Fruit fly (Drosophila melanogaster) whole organism, embryonic: ENCODE results near the gene CG14135.

Experiments used
- Ada2b ChIP-seq: fragments of 200-800 bp; sonication (Bioruptor generic); IDR thresholded peaks from 2 replicates; pipeline ENCODE4 v1.3.6; 2022; ENCODE audit warnings: missing biosample characterization, missing genetic modification characterization
- Awh ChIP-seq: fragments of 200-800 bp; sonication (Bioruptor generic); IDR thresholded peaks from 2 replicates; pipeline ENCODE4, ENCODE4 v1.3.6; 2022; ENCODE audit warnings: missing biosample characterization, missing genetic modification characterization
- CG11695 ChIP-seq: fragments of 200-800 bp; sonication (Bioruptor generic); IDR thresholded peaks from 3 replicates; pipeline ENCODE4 v1.3.6; 2022; ENCODE audit warnings: missing biosample characterization, missing genetic modification characterization
- CG12236 ChIP-seq: fragments of 200-800 bp; sonication (Bioruptor generic); optimal IDR thresholded peaks from 2 replicates; lab custom pipeline; 2016; ENCODE audit warnings: missing biosample characterization, missing genetic modification characterization
- CG12942 ChIP-seq: fragments of 200-800 bp; sonication (Bioruptor generic); optimal IDR thresholded peaks from 3 replicates; lab custom pipeline; 2016; ENCODE audit warnings: missing biosample characterization, missing genetic modification characterization
- CG13296 ChIP-seq: fragments of 200-800 bp; sonication (Bioruptor generic); optimal IDR thresholded peaks from 3 replicates; lab custom pipeline; 2018; ENCODE audit warnings: missing biosample characterization, mild to moderate bottlenecking, missing genetic modification characterization
- CG14050 ChIP-seq: fragments of 200-800 bp; sonication (Bioruptor generic); IDR thresholded peaks from 3 replicates; pipeline ENCODE4 v1.3.6; 2022; ENCODE audit warnings: missing biosample characterization, missing genetic modification characterization
- CG14710 ChIP-seq: fragments of 200-800 bp; sonication (Bioruptor generic); optimal IDR thresholded peaks from 3 replicates; lab custom pipeline; 2019; ENCODE audit warnings: missing biosample characterization, mild to moderate bottlenecking, missing genetic modification characterization, moderate library complexity
- CG1603 ChIP-seq: fragments of 200-800 bp; sonication (Bioruptor generic); optimal IDR thresholded peaks from 2 replicates; lab custom pipeline; 2019; ENCODE audit warnings: missing biosample characterization, mild to moderate bottlenecking, missing genetic modification characterization, moderate library complexity
- CG17328 ChIP-seq: fragments of 200-800 bp; sonication (Bioruptor generic); IDR thresholded peaks from 2 replicates; pipeline ENCODE4 v1.3.6; 2022; ENCODE audit warnings: missing biosample characterization, missing genetic modification characterization
- CG32767 ChIP-seq: fragments of 200-800 bp; sonication (Bioruptor generic); IDR thresholded peaks from 2 replicates; pipeline ENCODE4 v1.3.6; 2022; ENCODE audit warnings: missing biosample characterization, missing genetic modification characterization
- CG33213 ChIP-seq: fragments of 200-800 bp; sonication (Bioruptor generic); optimal IDR thresholded peaks from 3 replicates; lab custom pipeline; 2016; ENCODE audit warnings: missing biosample characterization, missing genetic modification characterization
- CG4360 ChIP-seq: fragments of 200-800 bp; sonication (Bioruptor generic); IDR thresholded peaks from 2 replicates; pipeline ENCODE4 v1.3.6; 2022; ENCODE audit warnings: missing biosample characterization, missing genetic modification characterization
- CG4424 ChIP-seq: fragments of 200-800 bp; sonication (Bioruptor generic); optimal IDR thresholded peaks from 3 replicates; lab custom pipeline; 2016; ENCODE audit warnings: missing biosample characterization, missing genetic modification characterization
- CG4707 ChIP-seq: fragments of 200-800 bp; sonication (Bioruptor generic); optimal IDR thresholded peaks from 2 replicates; lab custom pipeline; 2018; ENCODE audit warnings: missing biosample characterization, mild to moderate bottlenecking, missing genetic modification characterization, moderate library complexity
- CG4730 ChIP-seq: fragments of 200-800 bp; sonication (Bioruptor generic); IDR thresholded peaks from 2 replicates; pipeline ENCODE4 v1.3.6; 2022; ENCODE audit warnings: missing biosample characterization, missing genetic modification characterization
- CG6254 ChIP-seq: fragments of 200-800 bp; sonication (Bioruptor generic); optimal IDR thresholded peaks from 3 replicates; lab custom pipeline; 2017; ENCODE audit warnings: mild to moderate bottlenecking, missing biosample characterization, missing genetic modification reagents, missing genetic modification characterization
- CG8290 ChIP-seq, 3 experiments: fragments of 200-800 bp; sonication (Bioruptor generic); optimal IDR thresholded peaks; 2 replicates each; lab custom pipeline; 2016 to 2019; ENCODE audit warnings: missing biosample characterization in 3 of 3, missing genetic modification characterization in 3 of 3, mild to moderate bottlenecking in 2 of 3, moderate library complexity in 1 of 3
- CG8924 ChIP-seq: fragments of 200-800 bp; optimal IDR thresholded peaks from 3 replicates; lab custom pipeline; 2019; ENCODE audit warnings: missing biosample characterization, mild to moderate bottlenecking, missing genetic modification characterization, moderate library complexity
- CG9817 ChIP-seq: fragments of 200-800 bp; sonication (Bioruptor generic); optimal IDR thresholded peaks from 2 replicates; lab custom pipeline; 2018; ENCODE audit warnings: missing biosample characterization, mild to moderate bottlenecking, missing genetic modification characterization, moderate library complexity
- CoRest ChIP-seq: fragments of 200-800 bp; sonication (Bioruptor generic); optimal IDR thresholded peaks from 3 replicates; lab custom pipeline; 2018; ENCODE audit warnings: missing biosample characterization, mild to moderate bottlenecking, missing genetic modification characterization, moderate library complexity
- Dfd ChIP-seq, 2 experiments: fragments of >200 bp; optimal IDR thresholded peaks; 2 replicates each; lab custom pipeline; 2017; ENCODE audit warnings: missing biosample characterization in 2 of 2, missing genetic modification characterization in 2 of 2
- Dp ChIP-seq: fragments of 200-800 bp; sonication (Bioruptor generic); optimal IDR thresholded peaks from 2 replicates; lab custom pipeline; 2018; ENCODE audit warnings: missing biosample characterization, mild to moderate bottlenecking, missing genetic modification characterization, moderate library complexity
- Fer1 ChIP-seq: fragments of 200-800 bp; sonication (Bioruptor generic); optimal IDR thresholded peaks from 2 replicates; lab custom pipeline; 2017; ENCODE audit warnings: missing biosample characterization, mild to moderate bottlenecking, missing genetic modification characterization
- Gug ChIP-seq: fragments of 200-800 bp; sonication (Bioruptor generic); IDR thresholded peaks from 4 replicates; pipeline ENCODE4 v1.3.6; 2022; ENCODE audit warnings: missing biosample characterization, missing genetic modification characterization
- HLH4C ChIP-seq: fragments of 200-800 bp; sonication (Bioruptor generic); IDR thresholded peaks from 3 replicates; pipeline ENCODE4 v1.3.6; 2022; ENCODE audit warnings: missing biosample characterization, missing genetic modification characterization; ENCODE audit not compliant: partially characterized antibody
- Med ChIP-seq: fragments of 200-800 bp; sonication (Bioruptor generic); peaks from one replicate; lab custom pipeline; 2016; ENCODE audit warnings: missing biosample characterization, missing genetic modification characterization, mild to moderate bottlenecking, inconsistent platforms, moderate library complexity
- NC2β ChIP-seq: fragments of 200-800 bp; sonication (Bioruptor generic); optimal IDR thresholded peaks from 2 replicates; lab custom pipeline; 2016; ENCODE audit warnings: missing biosample characterization, missing genetic modification characterization
- NfI ChIP-seq: fragments of 200-800 bp; sonication (Bioruptor generic); optimal IDR thresholded peaks from 3 replicates; lab custom pipeline; 2018; ENCODE audit warnings: missing biosample characterization, mild to moderate bottlenecking, missing genetic modification characterization, moderate library complexity
- PHDP ChIP-seq: fragments of 200-800 bp; sonication (Bioruptor generic); optimal IDR thresholded peaks from 3 replicates; lab custom pipeline; 2018; ENCODE audit warnings: missing biosample characterization, mild to moderate bottlenecking, missing genetic modification characterization, moderate library complexity
- Sox102F ChIP-seq: fragments of 200-800 bp; sonication (Bioruptor generic); optimal IDR thresholded peaks from 2 replicates; lab custom pipeline; 2018; ENCODE audit warnings: missing biosample characterization, mild to moderate bottlenecking, missing genetic modification characterization, moderate library complexity
- TFAM ChIP-seq: fragments of 200-800 bp; sonication (Bioruptor generic); optimal IDR thresholded peaks from 2 replicates; lab custom pipeline; 2017; ENCODE audit warnings: missing biosample characterization, missing genetic modification characterization, inconsistent platforms
- bowl ChIP-seq: fragments of 200-800 bp; sonication (Bioruptor generic); IDR thresholded peaks from 2 replicates; pipeline ENCODE4 v1.3.6; 2022; ENCODE audit warnings: missing biosample characterization, missing genetic modification characterization
- ems ChIP-seq: fragments of 200-800 bp; sonication (Bioruptor generic); optimal IDR thresholded peaks from 3 replicates; lab custom pipeline; 2016; ENCODE audit warnings: missing biosample characterization, missing genetic modification characterization
- grau ChIP-seq: fragments of 200-800 bp; optimal IDR thresholded peaks from 3 replicates; lab custom pipeline; 2019; ENCODE audit warnings: missing biosample characterization, mild to moderate bottlenecking, missing genetic modification characterization, moderate library complexity
- kah ChIP-seq: fragments of 200-800 bp; sonication (Bioruptor generic); optimal IDR thresholded peaks from 2 replicates; lab custom pipeline; 2018; ENCODE audit warnings: missing biosample characterization, mild to moderate bottlenecking, missing genetic modification characterization
- lilli ChIP-seq: fragments of 200-800 bp; sonication (Bioruptor generic); optimal IDR thresholded peaks from 3 replicates; lab custom pipeline; 2016; ENCODE audit warnings: missing biosample characterization, missing genetic modification characterization
- odd ChIP-seq: fragments of 200-800 bp; sonication (Bioruptor generic); optimal IDR thresholded peaks from 2 replicates; lab custom pipeline; 2017; ENCODE audit warnings: missing biosample characterization, mild to moderate bottlenecking, missing genetic modification characterization
- pan ChIP-seq, 4 experiments: fragments of >200 bp in 3 of 4; fragments of 200-800 bp in 1 of 4; sonication (Bioruptor generic) in 1 of 4; optimal IDR thresholded peaks in 3 of 4; IDR thresholded peaks in 1 of 4; 2 replicates each; pipeline versions ENCODE4 v1.3.6 to Lab custom; 2017 to 2022; ENCODE audit warnings: missing biosample characterization in 2 of 4, missing genetic modification characterization in 2 of 4, mixed read lengths in 1 of 4
- slbo ChIP-seq: fragments of 200-800 bp; sonication (Bioruptor generic); IDR thresholded peaks from 2 replicates; pipeline ENCODE4 v1.3.6; 2022; ENCODE audit warnings: missing biosample characterization, missing genetic modification characterization
- slou ChIP-seq: fragments of 200-800 bp; sonication (Bioruptor generic); optimal IDR thresholded peaks from 3 replicates; lab custom pipeline; 2016; ENCODE audit warnings: missing biosample characterization, missing genetic modification characterization
- stwl ChIP-seq: fragments of 200-800 bp; sonication (Bioruptor generic); optimal IDR thresholded peaks from 3 replicates; lab custom pipeline; 2018; ENCODE audit warnings: missing biosample characterization, mild to moderate bottlenecking, missing genetic modification characterization, moderate library complexity
- tgo ChIP-seq: fragments of 200-800 bp; sonication (Bioruptor generic); IDR thresholded peaks from 3 replicates; pipeline ENCODE4 v1.3.6; 2022; ENCODE audit warnings: missing biosample characterization, missing genetic modification characterization
- tin ChIP-seq: fragments of 200-800 bp; sonication (Bioruptor generic); optimal IDR thresholded peaks from 3 replicates; lab custom pipeline; 2016; ENCODE audit warnings: missing biosample characterization, missing genetic modification characterization
- ttk ChIP-seq: fragments of 200-800 bp; sonication (Bioruptor generic); IDR thresholded peaks from 2 replicates; pipeline ENCODE4 v2.1.2; 2022; ENCODE audit warnings: missing biosample characterization, missing genetic modification characterization
- usp ChIP-seq: fragments of >200 bp; optimal IDR thresholded peaks from 2 replicates; lab custom pipeline; 2017; ENCODE audit warnings: missing biosample characterization, missing genetic modification characterization
- vvl ChIP-seq: fragments of 200-800 bp; sonication (Bioruptor generic); IDR thresholded peaks from 2 replicates; pipeline ENCODE4 v1.3.6; 2022; ENCODE audit warnings: missing biosample characterization, missing genetic modification characterization

The CG14135 gene

DNA sequence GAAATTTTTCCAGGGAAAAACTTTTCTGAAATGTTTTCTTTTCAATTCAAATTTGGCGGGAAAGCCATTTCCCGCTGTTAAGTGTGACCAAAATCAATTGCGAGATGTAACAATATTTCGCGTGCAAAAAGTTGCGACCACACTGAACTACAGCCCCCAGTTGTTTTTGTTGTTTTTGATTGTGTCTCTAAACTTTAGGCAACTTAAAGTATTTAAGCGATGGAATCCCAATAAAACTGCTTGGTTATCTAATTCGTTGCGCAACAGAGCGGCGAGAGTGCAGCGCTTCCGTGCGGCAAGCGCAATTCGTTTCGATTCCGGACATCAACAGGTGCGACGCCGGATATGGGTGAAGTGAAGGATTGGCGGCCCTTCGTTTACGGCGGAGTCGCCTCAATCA, 29.4 kb downstream of the CG14135 start, which contains the start of gene Bmcp (continued):
- peak; percentile 76 for TF ChIP-seq CG4360 (GFP tag; lab: Robert Waterston, UW)
- no peak for TF ChIP-seq CG8290 (GFP tag; optimal IDR thresholded peaks at IDR 0.05; lab: Kevin White, UChicago)
- TF ChIP-seq CG8290 (tag; optimal IDR thresholded peaks at IDR 0.05; lab: Kevin White, UChicago), result peak in 1 of 2 experiments; percentile 28
- 0 out of 3 replicates have a peak, but pooled peaks have one; percentile 30 for TF ChIP-seq HLH4C (GFP tag; lab: Robert Waterston, UW)
- TF ChIP-seq grau (tag; lab: Kevin White, UChicago), result peak; percentile 20
- TF ChIP-seq NfI (GFP tag; lab: Kevin White, UChicago), result peak; percentile 51
- TF ChIP-seq Med (GFP tag; lab: Kevin White, UChicago), result peak; percentile 71
- peak; percentile 46 for TF ChIP-seq CG1603 (tag; lab: Kevin White, UChicago)
- TF ChIP-seq stwl (tag; lab: Kevin White, UChicago), result peak; percentile 94
- no peak for TF ChIP-seq Dfd (GFP tag; optimal IDR thresholded peaks at IDR 0.05; lab: Kevin White, UChicago)
- TF ChIP-seq pan (optimal IDR thresholded peaks at IDR 0.05; lab: Kevin White, UChicago), result no peak
- TF ChIP-seq pan (GFP tag; optimal IDR thresholded peaks at IDR 0.05 in 1 of 2, IDR thresholded peaks at IDR 0.05 in 1 of 2), result no peak
- peak; percentile 96 for TF ChIP-seq kah (GFP tag; lab: Kevin White, UChicago)
- peak; percentile 30 for TF ChIP-seq CG14710 (tag; lab: Kevin White, UChicago)
- no peak for TF ChIP-seq tin (GFP tag; lab: Kevin White, UChicago)
- peak; percentile 26; the same call in 1 of the 2 replicates for TF ChIP-seq vvl (GFP tag; lab: Robert Waterston, UW)

DNA sequence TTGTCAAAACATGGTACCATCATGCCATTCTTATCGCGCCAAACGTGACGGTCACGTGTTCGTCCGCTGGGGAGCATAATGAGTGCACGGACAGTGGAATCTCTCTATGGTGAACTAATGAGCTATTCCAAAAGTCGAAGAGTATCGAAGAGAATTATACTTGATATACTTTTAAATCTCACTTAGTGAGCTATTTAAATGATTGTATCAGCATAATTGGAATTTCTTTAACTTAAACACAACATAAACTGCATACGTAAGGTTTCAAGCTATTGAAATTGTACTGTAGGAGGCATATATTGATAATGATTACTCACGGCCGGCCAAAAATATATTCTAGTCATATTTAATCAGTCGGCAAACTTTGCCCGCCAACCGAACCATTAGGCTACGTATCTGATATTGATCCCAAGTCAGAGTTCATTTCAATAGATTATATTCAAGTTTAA, 30.2 kb downstream of the CG14135 start:
- peak; percentile 25; the same call in 1 of the 3 replicates for TF ChIP-seq CG14050 (GFP tag; lab: Robert Waterston, UW)
- peak; percentile 41 for TF ChIP-seq PHDP (tag; lab: Kevin White, UChicago)
- no peak for TF ChIP-seq CG33213 (GFP tag; lab: Kevin White, UChicago)
- TF ChIP-seq Dp (GFP tag; lab: Kevin White, UChicago), result no peak
- no peak for TF ChIP-seq CG17328 (GFP tag; lab: Robert Waterston, UW)
- TF ChIP-seq CoRest (tag; lab: Kevin White, UChicago), result peak; percentile 17
- TF ChIP-seq CG1603 (tag; lab: Kevin White, UChicago), result peak; percentile 2
- no peak for TF ChIP-seq CG12942 (GFP tag; lab: Kevin White, UChicago)
- no peak for TF ChIP-seq TFAM (GFP tag; lab: Kevin White, UChicago)
- peak; percentile 35; the same call in 1 of the 3 replicates for TF ChIP-seq tgo (GFP tag; lab: Robert Waterston, UW)
- 0 out of 3 replicates have a peak, but pooled peaks have one; percentile 10 for TF ChIP-seq CG11695 (GFP tag; lab: Robert Waterston, UW)
- TF ChIP-seq usp (GFP tag; lab: Kevin White, UChicago), result no peak
- TF ChIP-seq CG8924 (tag; lab: Kevin White, UChicago), result no peak
- TF ChIP-seq bowl (GFP tag; lab: Robert Waterston, UW), result no peak
- TF ChIP-seq CG8290 (GFP tag; optimal IDR thresholded peaks at IDR 0.05; lab: Kevin White, UChicago), result no peak
- TF ChIP-seq CG8290 (tag; optimal IDR thresholded peaks at IDR 0.05; lab: Kevin White, UChicago), result peak in 1 of 2 experiments; percentile 36
- TF ChIP-seq CG14710 (tag; lab: Kevin White, UChicago), result no peak
- TF ChIP-seq Gug (GFP tag; lab: Robert Waterston, UW), result no peak
- TF ChIP-seq CG32767 (GFP tag; lab: Robert Waterston, UW), result 0 out of 2 replicates have a peak, but pooled peaks have one; percentile 8
- peak; percentile 32; the same call in 1 of the 2 replicates for TF ChIP-seq slbo
- 0 out of 2 replicates have a peak, but pooled peaks have one; percentile 16 for TF ChIP-seq ttk (GFP tag; lab: Robert Waterston, UW)
- peak; percentile 9 for TF ChIP-seq NfI (GFP tag; lab: Kevin White, UChicago)
- no peak for TF ChIP-seq ems (GFP tag; lab: Kevin White, UChicago)
- TF ChIP-seq CG13296 (GFP tag; lab: Kevin White, UChicago), result no peak
- TF ChIP-seq odd (GFP tag; lab: Kevin White, UChicago), result no peak
- TF ChIP-seq NC2β (GFP tag; lab: Kevin White, UChicago), result no peak
- TF ChIP-seq Med (GFP tag; lab: Kevin White, UChicago), result peak; percentile 79
- peak; percentile 27 for TF ChIP-seq CG9817
- TF ChIP-seq slou (GFP tag; lab: Kevin White, UChicago), result no peak
- peak; percentile 57 for TF ChIP-seq Ada2b (GFP tag; lab: Robert Waterston, UW)
- TF ChIP-seq CG6254 (GFP tag; lab: Kevin White, UChicago), result no peak
- no peak for TF ChIP-seq Awh (GFP tag; lab: Robert Waterston, UW)
- TF ChIP-seq CG4424 (GFP tag; lab: Kevin White, UChicago), result no peak
- no peak for TF ChIP-seq CG4707
- peak; percentile 19 for TF ChIP-seq lilli (GFP tag; lab: Kevin White, UChicago)
- TF ChIP-seq Fer1, result peak; percentile 8
- TF ChIP-seq CG12236 (GFP tag; lab: Kevin White, UChicago), result no peak
- peak; percentile 7 for TF ChIP-seq Sox102F (GFP tag; lab: Kevin White, UChicago)
- TF ChIP-seq CG4730, result peak; percentile 48
